Fruit fly (Drosophila melanogaster) whole organism, pupa: ENCODE data around the gene Taf1.

Source experiments
- CG10348 ChIP-seq: fragments of 200-800 bp; sonication (Bioruptor generic); IDR thresholded peaks from 2 replicates; pipeline ENCODE4 v1.3.6; 2022; ENCODE audit warnings: missing biosample characterization, missing genetic modification characterization
- CG14655 ChIP-seq: fragments of 200-800 bp; sonication (Bioruptor generic); optimal IDR thresholded peaks from 3 replicates; lab custom pipeline; 2017; ENCODE audit warnings: mild to moderate bottlenecking, missing biosample characterization, missing genetic modification reagents, missing genetic modification characterization
- CG15710 ChIP-seq: fragments of 200-800 bp; sonication (Bioruptor generic); optimal IDR thresholded peaks from 2 replicates; lab custom pipeline; 2018; ENCODE audit warnings: missing biosample characterization, mild to moderate bottlenecking, missing genetic modification characterization, moderate library complexity
- CG17806 ChIP-seq: fragments of 200-800 bp; sonication (Bioruptor generic); optimal IDR thresholded peaks from 2 replicates; lab custom pipeline; 2018; ENCODE audit warnings: missing biosample characterization, mild to moderate bottlenecking, missing genetic modification characterization, moderate library complexity
- CG32121 ChIP-seq: fragments of 200-800 bp; sonication (Bioruptor generic); IDR thresholded peaks from 2 replicates; pipeline ENCODE4 v1.3.6; 2022; ENCODE audit warnings: missing biosample characterization, missing genetic modification characterization
- CG34367 ChIP-seq: fragments of 200-800 bp; sonication (Bioruptor generic); optimal IDR thresholded peaks from 2 replicates; lab custom pipeline; 2018; ENCODE audit warnings: missing biosample characterization, mild to moderate bottlenecking, missing genetic modification characterization
- CG4496 ChIP-seq: fragments of 200-800 bp; sonication (Bioruptor generic); IDR thresholded peaks from 3 replicates; pipeline ENCODE4 v1.3.6; 2022; ENCODE audit warnings: missing biosample characterization, missing genetic modification characterization
- CG8301 ChIP-seq: fragments of 200-800 bp; sonication (Bioruptor generic); optimal IDR thresholded peaks from 2 replicates; lab custom pipeline; 2018; ENCODE audit warnings: missing biosample characterization, mild to moderate bottlenecking, missing genetic modification characterization
- CG9948 ChIP-seq: fragments of 200-800 bp; sonication (Bioruptor generic); optimal IDR thresholded peaks from 2 replicates; lab custom pipeline; 2018; ENCODE audit warnings: missing biosample characterization, mild to moderate bottlenecking, missing genetic modification characterization, moderate library complexity
- Ets98B ChIP-seq: fragments of 200-800 bp; sonication (Bioruptor generic); IDR thresholded peaks from 2 replicates; pipeline ENCODE4 v1.3.6; 2022; ENCODE audit warnings: missing biosample characterization, missing genetic modification characterization
- Pif1A ChIP-seq: fragments of 200-800 bp; sonication (Bioruptor generic); optimal IDR thresholded peaks from 3 replicates; lab custom pipeline; 2016; ENCODE audit warnings: missing biosample characterization, missing genetic modification characterization
- fd96Ca ChIP-seq: fragments of 200-800 bp; sonication (Bioruptor generic); IDR thresholded peaks from 3 replicates; pipeline ENCODE4 v1.3.6; 2022; ENCODE audit warnings: missing biosample characterization, missing genetic modification characterization
- rn ChIP-seq: fragments of 200-800 bp; sonication (Bioruptor generic); IDR thresholded peaks from 2 replicates; pipeline ENCODE4 v1.3.6; 2022; ENCODE audit warnings: missing biosample characterization, missing genetic modification characterization

The Taf1 gene

dm6 chr3R:6702777-6703176 is 56.1 kb downstream of the Taf1 start, which contains the start of gene Ccp84Ab:
Ccp84Ab (minus strand) TSS chr3R:6702877.
- TF ChIP-seq CG9948 (tag; lab: Kevin White, UChicago) (no peak), Pif1A (GFP tag; lab: Kevin White, UChicago) (no peak), CG4496 (GFP tag; lab: Robert Waterston, UW) (no peak), CG17806 (tag; lab: Kevin White, UChicago) (no peak), CG34367 (tag; lab: Kevin White, UChicago) (no peak)

DNA sequence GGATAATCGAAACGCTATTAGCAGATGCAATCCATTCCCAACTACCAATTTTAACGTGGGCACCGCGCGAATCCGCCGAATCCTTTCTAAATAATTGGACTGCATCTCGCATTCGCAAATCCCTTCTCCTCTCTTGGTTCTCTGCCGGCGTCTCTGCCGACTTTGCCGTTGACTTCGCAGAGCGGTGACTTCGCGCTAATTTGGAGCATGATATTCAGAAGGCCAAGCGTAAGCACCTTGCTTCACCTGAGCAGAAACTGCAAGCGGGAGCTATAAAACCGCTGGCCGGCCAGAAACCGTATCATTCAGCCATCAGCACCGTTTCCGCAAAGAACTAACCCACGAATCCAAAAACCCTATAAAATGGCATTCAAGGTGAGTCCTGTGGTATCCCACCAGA is 57.1 kb downstream of the Taf1 start, which contains the start of gene Ccp84Aa:
TSS of gene Ccp84Aa (plus strand) at position 301 of the 400 bp plus-strand sequence.
- TF ChIP-seq CG17806 (tag; lab: Kevin White, UChicago) (no peak), rn (no peak), CG10348 (GFP tag; lab: Robert Waterston, UW) (no peak), fd96Ca (GFP tag; lab: Robert Waterston, UW) (no peak), CG32121 (GFP tag; lab: Robert Waterston, UW) (no peak), CG9948 (tag; lab: Kevin White, UChicago) (no peak), CG14655 (GFP tag; lab: Kevin White, UChicago) (no peak), CG15710 (no peak), Pif1A (GFP tag; lab: Kevin White, UChicago) (no peak), CG8301 (tag; lab: Kevin White, UChicago) (no peak), Ets98B (GFP tag; lab: Robert Waterston, UW) (no peak), CG34367 (tag; lab: Kevin White, UChicago) (no peak)
